Worm (Caenorhabditis elegans) whole organism, L2 larva: Measurements from ENCODE around the gene srw-98.

ENCODE experiments used
- Y55F3AM.14 ChIP-seq: fragments of 200-800 bp; sonication (Bioruptor generic); optimal IDR thresholded peaks from 2 replicates; lab custom pipeline; 2018; ENCODE audit warnings: mild to moderate bottlenecking, missing genetic modification characterization, missing compliant biosample characterization
- nhr-237 ChIP-seq: fragments of 150-350 bp; optimal IDR thresholded peaks from 2 replicates; lab custom pipeline; 2014; ENCODE audit warnings: missing biosample characterization, missing genetic modification characterization
- zag-1 ChIP-seq: fragments of 150-350 bp; optimal IDR thresholded peaks from 2 replicates; lab custom pipeline; 2014; ENCODE audit warnings: missing biosample characterization, missing genetic modification characterization

ce11 chrV:1699228-1699795, 21.2 kb upstream of the srw-98 start:
- no peak for TF ChIP-seq Y55F3AM.14 (GFP tag; lab: Kevin White, UChicago)
- no peak for TF ChIP-seq zag-1 (tag; lab: Kevin White, UChicago)
- no peak for TF ChIP-seq nhr-237 (tag; lab: Kevin White, UChicago)
